Worm (Caenorhabditis elegans): ENCODE results near the gene Y17D7B.4.

DNA sequence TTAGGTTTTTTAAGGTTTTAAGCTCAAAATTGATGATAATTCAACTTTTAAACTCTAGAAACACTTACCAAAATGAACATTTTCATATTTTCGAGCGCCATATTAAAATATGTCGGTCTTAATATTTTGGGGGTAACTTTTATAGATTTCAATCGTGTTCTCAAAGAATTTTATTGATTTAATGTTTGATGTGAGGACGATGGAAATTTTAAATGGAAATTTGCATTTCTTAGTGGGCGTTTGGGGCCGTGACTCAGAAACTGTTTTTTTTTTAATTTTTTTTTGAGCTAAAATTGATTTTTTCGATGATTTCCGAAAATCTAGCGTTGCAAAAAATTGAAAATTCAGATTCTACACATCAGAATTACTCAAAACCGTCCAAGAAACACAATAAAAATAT, 26.8 kb upstream of the Y17D7B.4 start, which contains the start of gene C54E10.10:
- no peak for TF ChIP-seq ceh-82 (tag; optimal IDR thresholded peaks at IDR 0.05)
- no peak for TF ChIP-seq mdl-1 (tag; optimal IDR thresholded peaks at IDR 0.05)
- TF ChIP-seq nhr-25 (tag; optimal IDR thresholded peaks at IDR 0.05; ENCODE audit: borderline replicate concordance, insufficient read depth), result no peak
- no peak for TF ChIP-seq lin-29 (GFP tag; IDR thresholded peaks at IDR 0.05)
- TF ChIP-seq vab-7 (GFP tag; IDR thresholded peaks at IDR 0.05), result no peak
- TF ChIP-seq spr-3 (GFP tag; optimal IDR thresholded peaks at IDR 0.05), result no peak
- TF ChIP-seq R02D3.7 (tag; optimal IDR thresholded peaks at IDR 0.05), result no peak

Data from whole organism, L4 larva.